Worm (Caenorhabditis elegans) whole organism, L2 larva: ENCODE measurements around the gene srab-16.

Experiments
- R02D3.7 ChIP-seq: fragments of 150-350 bp; optimal IDR thresholded peaks from 2 replicates; lab custom pipeline; 2014; ENCODE audit warnings: missing biosample characterization, missing genetic modification characterization
- ZK546.5 ChIP-seq: sonication (generic microtip); optimal IDR thresholded peaks from 2 replicates; lab custom pipeline; 2017; ENCODE audit warnings: missing biosample characterization, missing genetic modification characterization
- aly-2 ChIP-seq: fragments of 150-350 bp; optimal IDR thresholded peaks from 2 replicates; lab custom pipeline; 2014; ENCODE audit warnings: missing biosample characterization, missing genetic modification characterization
- blmp-1 ChIP-seq: sonication (generic microtip); optimal IDR thresholded peaks from 2 replicates; lab custom pipeline; 2017; ENCODE audit warnings: missing genetic modification characterization, mild to moderate bottlenecking, missing compliant biosample characterization, antibody characterized with exemption, moderate library complexity; ENCODE audit not compliant: insufficient read depth
- ceh-16 ChIP-seq: fragments of 150-350 bp; optimal IDR thresholded peaks from 2 replicates; lab custom pipeline; 2014; ENCODE audit warnings: missing biosample characterization, missing genetic modification characterization
- ceh-82 ChIP-seq: fragments of 150-350 bp; optimal IDR thresholded peaks from 2 replicates; lab custom pipeline; 2014; ENCODE audit warnings: missing biosample characterization, missing genetic modification characterization
- dmd-4 ChIP-seq: sonication (generic microtip); optimal IDR thresholded peaks from 2 replicates; lab custom pipeline; 2017; ENCODE audit warnings: missing biosample characterization, missing genetic modification characterization
- egl-27 ChIP-seq: sonication (generic microtip); optimal IDR thresholded peaks from 3 replicates; lab custom pipeline; 2017; ENCODE audit warnings: missing biosample characterization, missing genetic modification reagents, missing genetic modification characterization
- elt-1 ChIP-seq: fragments of 150-350 bp; optimal IDR thresholded peaks from 2 replicates; lab custom pipeline; 2014; ENCODE audit warnings: missing biosample characterization, missing genetic modification characterization
- elt-3 ChIP-seq: sonication (generic microtip); optimal IDR thresholded peaks from 2 replicates; lab custom pipeline; 2017; ENCODE audit warnings: missing biosample characterization, missing genetic modification characterization
- gmeb-1 ChIP-seq: fragments of 150-350 bp; optimal IDR thresholded peaks from 2 replicates; lab custom pipeline; 2014; ENCODE audit warnings: missing biosample characterization, missing genetic modification characterization
- lin-11 ChIP-seq: fragments of 150-350 bp; sonication (generic microtip); optimal IDR thresholded peaks from 2 replicates; lab custom pipeline; 2014; ENCODE audit warnings: missing biosample characterization, missing genetic modification characterization, inconsistent platforms, mixed read lengths
- lin-13 ChIP-seq: fragments of 150-350 bp; optimal IDR thresholded peaks from 2 replicates; lab custom pipeline; 2014; ENCODE audit warnings: missing biosample characterization, missing genetic modification reagents, missing genetic modification characterization
- lin-39 ChIP-seq: fragments of 150-350 bp; optimal IDR thresholded peaks from 2 replicates; lab custom pipeline; 2014; ENCODE audit warnings: missing biosample characterization, missing genetic modification reagents, missing genetic modification characterization
- mab-5 ChIP-seq: fragments of 150-350 bp; optimal IDR thresholded peaks from 2 replicates; lab custom pipeline; 2014; ENCODE audit warnings: missing biosample characterization, missing genetic modification characterization
- mdl-1 ChIP-seq, 2 experiments: fragments of 150-350 bp in 1 of 2; sonication (generic microtip) in 1 of 2; optimal IDR thresholded peaks; 2 replicates each; lab custom pipeline; 2017; ENCODE audit warnings: missing biosample characterization in 2 of 2, missing genetic modification characterization in 2 of 2
- nhr-10 ChIP-seq: sonication (generic microtip); optimal IDR thresholded peaks from 2 replicates; lab custom pipeline; 2017; ENCODE audit warnings: missing biosample characterization, missing genetic modification characterization
- nhr-11 ChIP-seq: fragments of 150-350 bp; optimal IDR thresholded peaks from 2 replicates; lab custom pipeline; 2014; ENCODE audit warnings: missing biosample characterization, missing genetic modification characterization
- nhr-12 ChIP-seq: fragments of 150-350 bp; optimal IDR thresholded peaks from 2 replicates; lab custom pipeline; 2014; ENCODE audit warnings: missing biosample characterization, missing genetic modification characterization
- nhr-129 ChIP-seq: fragments of 150-350 bp; optimal IDR thresholded peaks from 2 replicates; lab custom pipeline; 2014; ENCODE audit warnings: missing biosample characterization, missing genetic modification characterization
- nhr-21 ChIP-seq: fragments of 150-350 bp; optimal IDR thresholded peaks from 2 replicates; lab custom pipeline; 2014; ENCODE audit warnings: missing biosample characterization, missing genetic modification characterization
- nhr-23 ChIP-seq: fragments of 150-350 bp; optimal IDR thresholded peaks from 2 replicates; lab custom pipeline; 2014; ENCODE audit warnings: missing biosample characterization, missing genetic modification reagents, missing genetic modification characterization
- nhr-237 ChIP-seq: fragments of 150-350 bp; optimal IDR thresholded peaks from 2 replicates; lab custom pipeline; 2014; ENCODE audit warnings: missing biosample characterization, missing genetic modification characterization
- nhr-25 ChIP-seq: fragments of 150-350 bp; sonication (generic microtip); optimal IDR thresholded peaks from 3 replicates; lab custom pipeline; 2014; ENCODE audit warnings: missing biosample characterization, missing genetic modification characterization
- nhr-6 ChIP-seq: fragments of 150-350 bp; optimal IDR thresholded peaks from 2 replicates; lab custom pipeline; 2014; ENCODE audit warnings: missing biosample characterization, missing genetic modification characterization
- nhr-77 ChIP-seq: fragments of 150-350 bp; optimal IDR thresholded peaks from 2 replicates; lab custom pipeline; 2014; ENCODE audit warnings: missing biosample characterization, missing genetic modification characterization
- sem-4 ChIP-seq: fragments of 150-350 bp; optimal IDR thresholded peaks from 2 replicates; lab custom pipeline; 2014; ENCODE audit warnings: missing biosample characterization, missing genetic modification reagents, missing genetic modification characterization
- skn-1 ChIP-seq: sonication (generic microtip); optimal IDR thresholded peaks from 2 replicates; lab custom pipeline; 2017; ENCODE audit warnings: missing biosample characterization, missing genetic modification characterization
- sma-3 ChIP-seq: sonication (generic microtip); optimal IDR thresholded peaks from 2 replicates; lab custom pipeline; 2016; ENCODE audit warnings: missing genetic modification reagents, missing genetic modification characterization, missing compliant biosample characterization
- sma-9 ChIP-seq, 2 experiments: fragments of 150-350 bp in 1 of 2; sonication (generic microtip) in 1 of 2; optimal IDR thresholded peaks; 2 replicates each; lab custom pipeline; 2014 to 2016; ENCODE audit warnings: missing genetic modification characterization in 2 of 2, mild to moderate bottlenecking in 1 of 2, missing biosample characterization in 1 of 2, missing compliant biosample characterization in 1 of 2, missing genetic modification reagents in 1 of 2, moderate library complexity in 1 of 2
- snpc-4 ChIP-seq: fragments of 150-350 bp; optimal IDR thresholded peaks from 2 replicates; lab custom pipeline; 2014; ENCODE audit warnings: missing biosample characterization, missing genetic modification characterization
- unc-62 ChIP-seq: fragments of 150-350 bp; optimal IDR thresholded peaks from 2 replicates; lab custom pipeline; 2014; ENCODE audit warnings: missing biosample characterization, missing genetic modification reagents, missing genetic modification characterization
- zag-1 ChIP-seq: fragments of 150-350 bp; optimal IDR thresholded peaks from 2 replicates; lab custom pipeline; 2014; ENCODE audit warnings: missing biosample characterization, missing genetic modification characterization
- ztf-1 ChIP-seq: fragments of 200-800 bp; sonication (Bioruptor generic); conservative IDR thresholded peaks from 2 replicates; pipeline ENCODE4 v1.3.6; 2022; ENCODE audit warnings: missing genetic modification characterization, missing compliant biosample characterization
- ztf-11 ChIP-seq: sonication (generic microtip); optimal IDR thresholded peaks from 2 replicates; lab custom pipeline; 2017; ENCODE audit warnings: missing biosample characterization, missing genetic modification characterization
- ztf-4 ChIP-seq: fragments of 150-350 bp; optimal IDR thresholded peaks from 2 replicates; lab custom pipeline; 2014; ENCODE audit warnings: missing biosample characterization, missing genetic modification characterization

srab-16 gene

ce11 chrV:761882-762281 is 20.6 kb upstream of the srab-16 start, which contains the start of gene C05E4.12:
C05E4.12 (minus strand) TSS chrV:761982.
- no peak for TF ChIP-seq elt-1 (tag; lab: Kevin White, UChicago)
- TF ChIP-seq sem-4 (tag; lab: Kevin White, UChicago) = no peak
- no peak for TF ChIP-seq skn-1 (tag; lab: Kevin White, UChicago)
- TF ChIP-seq nhr-6 (tag; lab: Kevin White, UChicago) = no peak
- TF ChIP-seq gmeb-1 (tag; lab: Kevin White, UChicago) = no peak
- TF ChIP-seq, all 48 proteins: peak for 0

ce11 chrV:762340-762739 is 20.2 kb upstream of the srab-16 start, which contains the start of gene srp-2:
srp-2 (plus strand) TSS chrV:762640.
- TF ChIP-seq dmd-4 = no peak
- no peak for TF ChIP-seq lin-13 (GFP tag; lab: Kevin White, UChicago)
- no peak for TF ChIP-seq nhr-10 (tag; lab: Kevin White, UChicago)
- no peak for TF ChIP-seq unc-62 (GFP tag; lab: Kevin White, UChicago)
- no peak for TF ChIP-seq nhr-12 (tag; lab: Kevin White, UChicago)
- TF ChIP-seq elt-1 (tag; lab: Kevin White, UChicago) = no peak
- no peak for TF ChIP-seq elt-3 (tag; lab: Kevin White, UChicago)
- no peak for TF ChIP-seq aly-2 (tag; lab: Kevin White, UChicago)
- no peak for TF ChIP-seq nhr-25 (tag; lab: Kevin White, UChicago)
- TF ChIP-seq R02D3.7 = no peak
- TF ChIP-seq nhr-237 (tag; lab: Kevin White, UChicago) = no peak
- no peak for TF ChIP-seq sma-3 (GFP tag; lab: Kevin White, UChicago)
- TF ChIP-seq nhr-21 (tag; lab: Kevin White, UChicago) = no peak
- TF ChIP-seq ztf-4 (tag; lab: Kevin White, UChicago) = no peak
- no peak for TF ChIP-seq lin-39
- TF ChIP-seq snpc-4 (tag; lab: Kevin White, UChicago) = no peak
- TF ChIP-seq nhr-129 = no peak
- TF ChIP-seq nhr-23 = no peak
- TF ChIP-seq blmp-1 (tag; lab: Kevin White, UChicago) = no peak
- TF ChIP-seq mab-5 (tag; lab: Kevin White, UChicago) = no peak

ce11 chrV:764732-765131 is 17.8 kb upstream of the srab-16 start, which contains the start of gene str-238:
str-238 (plus strand) TSS chrV:765032.
- TF ChIP-seq ztf-11 (tag; lab: Kevin White, UChicago) = no peak
- TF ChIP-seq nhr-23 = no peak
- TF ChIP-seq nhr-77 (tag; lab: Kevin White, UChicago) = no peak
- no peak for TF ChIP-seq sem-4 (tag; lab: Kevin White, UChicago)
- TF ChIP-seq zag-1 = no peak
- TF ChIP-seq ztf-1 (GFP tag; lab: Robert Waterston, UW) = no peak
- TF ChIP-seq nhr-11 (tag; lab: Kevin White, UChicago) = no peak
- no peak for TF ChIP-seq lin-13 (GFP tag; lab: Kevin White, UChicago)
- no peak for TF ChIP-seq mdl-1 (tag; optimal IDR thresholded peaks at IDR 0.05; lab: Kevin White, UChicago)
- no peak for TF ChIP-seq nhr-129
- no peak for TF ChIP-seq sma-9 (GFP tag; optimal IDR thresholded peaks at IDR 0.05; lab: Kevin White, UChicago)
- TF ChIP-seq sma-9 (tag; optimal IDR thresholded peaks at IDR 0.05; lab: Kevin White, UChicago) = no peak
- TF ChIP-seq nhr-21 (tag; lab: Kevin White, UChicago) = no peak
- TF ChIP-seq ZK546.5 (tag; lab: Kevin White, UChicago) = no peak
- TF ChIP-seq egl-27 = no peak

- TF ChIP-seq ceh-16 (tag; lab: Kevin White, UChicago) (no peak), lin-11 (tag; lab: Kevin White, UChicago) (no peak), nhr-23 (no peak), sem-4 (tag; lab: Kevin White, UChicago) (no peak), lin-13 (GFP tag; lab: Kevin White, UChicago) (no peak), nhr-237 (tag; lab: Kevin White, UChicago) (no peak), sma-9 (GFP tag; optimal IDR thresholded peaks at IDR 0.05; lab: Kevin White, UChicago) (no peak), sma-9 (tag; optimal IDR thresholded peaks at IDR 0.05; lab: Kevin White, UChicago) (no peak), ceh-82 (tag; lab: Kevin White, UChicago) (no peak), ztf-11 (tag; lab: Kevin White, UChicago) (no peak)
Measured at ce11 chrV:772210-772609, 10.3 kb upstream of the srab-16 start.
